Fruit fly (Drosophila melanogaster) whole organism, prepupa: ENCODE data around the gene CG11000.

Experiments
- CG10631 ChIP-seq: fragments of 200-800 bp; sonication (Bioruptor generic); optimal IDR thresholded peaks from 2 replicates; lab custom pipeline; 2016; ENCODE audit warnings: missing biosample characterization, missing genetic modification characterization
- CG10669 ChIP-seq: fragments of 200-800 bp; sonication (Bioruptor generic); optimal IDR thresholded peaks from 3 replicates; lab custom pipeline; 2018; ENCODE audit warnings: missing biosample characterization, mild to moderate bottlenecking, missing genetic modification characterization, moderate library complexity
- CG11294 ChIP-seq: fragments of 200-800 bp; sonication (Bioruptor generic); IDR thresholded peaks from 2 replicates; pipeline ENCODE4 v1.3.6; 2022; ENCODE audit warnings: missing biosample characterization, missing genetic modification characterization
- CG15336 ChIP-seq: fragments of 200-800 bp; sonication (Bioruptor generic); IDR thresholded peaks from 2 replicates; pipeline ENCODE4 v1.3.6; 2022; ENCODE audit warnings: missing biosample characterization, missing genetic modification characterization
- CG1621 ChIP-seq: fragments of 200-800 bp; sonication (Bioruptor generic); optimal IDR thresholded peaks from 3 replicates; lab custom pipeline; 2018; ENCODE audit warnings: missing biosample characterization, mild to moderate bottlenecking, missing genetic modification characterization
- CG16779 ChIP-seq: fragments of 200-800 bp; sonication (Bioruptor generic); optimal IDR thresholded peaks from 3 replicates; lab custom pipeline; 2017; ENCODE audit warnings: missing biosample characterization, mild to moderate bottlenecking, missing genetic modification characterization
- CG3032 ChIP-seq: fragments of 200-800 bp; optimal IDR thresholded peaks from 2 replicates; lab custom pipeline; 2019; ENCODE audit warnings: missing biosample characterization, mild to moderate bottlenecking, missing genetic modification characterization, moderate library complexity
- CG31627 ChIP-seq: fragments of 200-800 bp; sonication (Bioruptor generic); optimal IDR thresholded peaks from 3 replicates; lab custom pipeline; 2016; ENCODE audit warnings: missing biosample characterization, missing genetic modification characterization
- CG32006 ChIP-seq: fragments of 200-800 bp; sonication (Bioruptor generic); optimal IDR thresholded peaks from 3 replicates; lab custom pipeline; 2017; ENCODE audit warnings: missing biosample characterization, mild to moderate bottlenecking, missing genetic modification characterization
- CG3919 ChIP-seq: fragments of 200-800 bp; sonication (Bioruptor generic); optimal IDR thresholded peaks from 3 replicates; lab custom pipeline; 2016; ENCODE audit warnings: missing biosample characterization, missing genetic modification characterization
- CG4318 ChIP-seq: fragments of 200-800 bp; sonication (Bioruptor generic); optimal IDR thresholded peaks from 3 replicates; lab custom pipeline; 2017; ENCODE audit warnings: missing biosample characterization, mild to moderate bottlenecking, missing genetic modification characterization
- CG6163 ChIP-seq: fragments of 200-800 bp; sonication (Bioruptor generic); IDR thresholded peaks from 3 replicates; pipeline ENCODE4 v1.3.6; 2022; ENCODE audit warnings: missing biosample characterization, missing genetic modification characterization
- CG6276 ChIP-seq: fragments of 200-800 bp; sonication (Bioruptor generic); optimal IDR thresholded peaks from 2 replicates; lab custom pipeline; 2017; ENCODE audit warnings: missing biosample characterization, mild to moderate bottlenecking, missing genetic modification characterization
- CG6792 ChIP-seq: fragments of 200-800 bp; sonication (Bioruptor generic); optimal IDR thresholded peaks from 3 replicates; lab custom pipeline; 2016; ENCODE audit warnings: missing biosample characterization, missing genetic modification characterization
- CG6808 ChIP-seq: fragments of 200-800 bp; sonication (Bioruptor generic); optimal IDR thresholded peaks from 3 replicates; lab custom pipeline; 2017; ENCODE audit warnings: missing biosample characterization, missing genetic modification characterization, mild to moderate bottlenecking, moderate library complexity, missing genetic modification reagents
- CG6854 ChIP-seq: fragments of 200-800 bp; sonication (Bioruptor generic); optimal IDR thresholded peaks from 2 replicates; lab custom pipeline; 2017; ENCODE audit warnings: missing biosample characterization, mild to moderate bottlenecking, missing genetic modification characterization
- CG7368 ChIP-seq: fragments of 200-800 bp; sonication (Bioruptor generic); optimal IDR thresholded peaks from 3 replicates; lab custom pipeline; 2016; ENCODE audit warnings: missing biosample characterization, missing genetic modification characterization
- CG8119 ChIP-seq: fragments of 200-800 bp; sonication (Bioruptor generic); IDR thresholded peaks from 3 replicates; pipeline ENCODE4 v1.3.6; 2022; ENCODE audit warnings: missing biosample characterization, missing genetic modification characterization
- CG8319 ChIP-seq: fragments of 200-800 bp; sonication (Bioruptor generic); optimal IDR thresholded peaks from 3 replicates; lab custom pipeline; 2016; ENCODE audit warnings: missing biosample characterization, missing genetic modification characterization
- CG8632 ChIP-seq: fragments of 200-800 bp; sonication (Bioruptor generic); optimal IDR thresholded peaks from 3 replicates; lab custom pipeline; 2016; ENCODE audit warnings: missing biosample characterization, missing genetic modification characterization
- CG9139 ChIP-seq: fragments of 200-800 bp; sonication (Bioruptor generic); optimal IDR thresholded peaks from 3 replicates; lab custom pipeline; 2017; ENCODE audit warnings: missing biosample characterization, mild to moderate bottlenecking, missing genetic modification characterization
- Eip75B ChIP-seq: fragments of 200-800 bp; sonication (Bioruptor generic); optimal IDR thresholded peaks from 3 replicates; lab custom pipeline; 2016; ENCODE audit warnings: missing biosample characterization, missing genetic modification characterization
- Eip78C ChIP-seq: fragments of 200-800 bp; sonication (Bioruptor generic); peaks from one replicate; lab custom pipeline; 2016; ENCODE audit warnings: missing biosample characterization, missing genetic modification characterization
- Eip93F ChIP-seq: fragments of 200-800 bp; sonication (Bioruptor generic); optimal IDR thresholded peaks from 2 replicates; lab custom pipeline; 2016; ENCODE audit warnings: missing biosample characterization, mild to moderate bottlenecking, missing genetic modification characterization
- Ets21C ChIP-seq: fragments of 200-800 bp; sonication (Bioruptor generic); optimal IDR thresholded peaks from 3 replicates; lab custom pipeline; 2016; ENCODE audit warnings: missing biosample characterization, missing genetic modification characterization
- Gug ChIP-seq: fragments of 200-800 bp; sonication (Bioruptor generic); IDR thresholded peaks from 2 replicates; pipeline ENCODE4 v1.3.6; 2022; ENCODE audit warnings: missing biosample characterization, missing genetic modification characterization
- Hr39 ChIP-seq: fragments of 200-800 bp; sonication (Bioruptor generic); optimal IDR thresholded peaks from 2 replicates; lab custom pipeline; 2016; ENCODE audit warnings: missing biosample characterization, missing genetic modification characterization
- Lpt ChIP-seq: fragments of 200-800 bp; sonication (Bioruptor generic); optimal IDR thresholded peaks from 3 replicates; lab custom pipeline; 2016; ENCODE audit warnings: missing biosample characterization, missing genetic modification characterization
- Met ChIP-seq: fragments of 200-800 bp; sonication (Bioruptor generic); optimal IDR thresholded peaks from 3 replicates; lab custom pipeline; 2016; ENCODE audit warnings: missing biosample characterization, missing genetic modification characterization
- Smox ChIP-seq: fragments of 200-800 bp; sonication (Bioruptor generic); optimal IDR thresholded peaks from 3 replicates; lab custom pipeline; 2016; ENCODE audit warnings: missing biosample characterization, missing genetic modification characterization
- Sox15 ChIP-seq: fragments of 200-800 bp; sonication (Bioruptor generic); optimal IDR thresholded peaks from 3 replicates; lab custom pipeline; 2016; ENCODE audit warnings: missing biosample characterization, missing genetic modification characterization
- achi ChIP-seq: fragments of 200-800 bp; sonication (Bioruptor generic); optimal IDR thresholded peaks from 3 replicates; lab custom pipeline; 2016; ENCODE audit warnings: missing biosample characterization, missing genetic modification characterization
- acj6 ChIP-seq: fragments of 200-800 bp; sonication (Bioruptor generic); optimal IDR thresholded peaks from 3 replicates; lab custom pipeline; 2016; ENCODE audit warnings: missing biosample characterization, missing genetic modification characterization
- dac ChIP-seq: fragments of 200-800 bp; sonication (Bioruptor generic); optimal IDR thresholded peaks from 2 replicates; lab custom pipeline; 2017; ENCODE audit warnings: missing biosample characterization, mild to moderate bottlenecking, missing genetic modification characterization
- dsx ChIP-seq: fragments of 200-800 bp; optimal IDR thresholded peaks from 3 replicates; lab custom pipeline; 2019; ENCODE audit warnings: missing biosample characterization, mild to moderate bottlenecking, missing genetic modification characterization, moderate library complexity; ENCODE audit not compliant: poor library complexity, severe bottlenecking
- eg ChIP-seq: fragments of 200-800 bp; sonication (Bioruptor generic); IDR thresholded peaks from 3 replicates; pipeline ENCODE4 v1.3.6; 2022; ENCODE audit warnings: missing biosample characterization, missing genetic modification characterization
- esn ChIP-seq: fragments of 200-800 bp; sonication (Bioruptor generic); optimal IDR thresholded peaks from 2 replicates; lab custom pipeline; 2016; ENCODE audit warnings: missing biosample characterization, mild to moderate bottlenecking, missing genetic modification characterization, moderate library complexity
- fd59A ChIP-seq: fragments of 200-800 bp; sonication (Bioruptor generic); optimal IDR thresholded peaks from 2 replicates; lab custom pipeline; 2017; ENCODE audit warnings: missing biosample characterization, mild to moderate bottlenecking, missing genetic modification characterization, missing genetic modification reagents
- fd85E ChIP-seq: fragments of 200-800 bp; sonication (Bioruptor generic); optimal IDR thresholded peaks from 3 replicates; lab custom pipeline; 2016; ENCODE audit warnings: missing biosample characterization, missing genetic modification characterization
- net ChIP-seq: fragments of 200-800 bp; sonication (Bioruptor generic); optimal IDR thresholded peaks from 3 replicates; lab custom pipeline; 2016; ENCODE audit warnings: missing biosample characterization, missing genetic modification characterization
- pdm3 ChIP-seq: fragments of 200-800 bp; sonication (Bioruptor generic); optimal IDR thresholded peaks from 3 replicates; lab custom pipeline; 2016; ENCODE audit warnings: missing biosample characterization, missing genetic modification characterization
- salr ChIP-seq, 2 experiments: fragments of 200-800 bp; sonication (Bioruptor generic); optimal IDR thresholded peaks; 3 replicates each; lab custom pipeline; 2016 to 2018; ENCODE audit warnings: missing biosample characterization in 2 of 2, missing genetic modification characterization in 2 of 2, mild to moderate bottlenecking in 1 of 2
- spab ChIP-seq: fragments of 200-800 bp; sonication (Bioruptor generic); optimal IDR thresholded peaks from 2 replicates; lab custom pipeline; 2017; ENCODE audit warnings: missing biosample characterization, mild to moderate bottlenecking, missing genetic modification characterization, missing genetic modification reagents
- ss ChIP-seq, 2 experiments: fragments of 200-800 bp; sonication (Bioruptor generic); optimal IDR thresholded peaks; 2 replicates in 1 of 2; 3 replicates in 1 of 2; lab custom pipeline; 2017 to 2018; ENCODE audit warnings: mild to moderate bottlenecking in 2 of 2, missing biosample characterization in 2 of 2, missing genetic modification characterization in 2 of 2, moderate library complexity in 1 of 2
- svp ChIP-seq: fragments of 200-800 bp; sonication (Bioruptor generic); peaks from one replicate; lab custom pipeline; 2016; ENCODE audit warnings: missing biosample characterization, missing genetic modification characterization
- topi ChIP-seq: fragments of 200-800 bp; sonication (Bioruptor generic); optimal IDR thresholded peaks from 3 replicates; lab custom pipeline; 2016; ENCODE audit warnings: missing biosample characterization, missing genetic modification characterization

CG11000 gene

dm6 chr3R:5861218-5861902, 59.2 kb downstream of the CG11000 start (continued):
- no peak for TF ChIP-seq fd85E (GFP tag; lab: Kevin White, UChicago)
- peak; percentile 49 for TF ChIP-seq CG31627 (GFP tag; lab: Kevin White, UChicago)
- no peak for TF ChIP-seq dsx (GFP tag; lab: Kevin White, UChicago)
- no peak for TF ChIP-seq CG9139 (GFP tag; lab: Kevin White, UChicago)
- TF ChIP-seq CG8632 (GFP tag; lab: Kevin White, UChicago) = peak; percentile 5
- TF ChIP-seq CG6854 (GFP tag; lab: Kevin White, UChicago) = no peak
- TF ChIP-seq CG15336 = peak; percentile 26; the same call in 1 of the 2 replicates
- TF ChIP-seq CG6276 (GFP tag; lab: Kevin White, UChicago) = no peak
- peak; percentile 68 for TF ChIP-seq esn (GFP tag; lab: Kevin White, UChicago)
- TF ChIP-seq CG16779 (tag; lab: Kevin White, UChicago) = no peak
- peak; percentile 52 for TF ChIP-seq dac (GFP tag; lab: Kevin White, UChicago)
- TF ChIP-seq fd59A = peak; percentile 40
- TF ChIP-seq ss (GFP tag; optimal IDR thresholded peaks at IDR 0.05; lab: Kevin White, UChicago) = peak in 1 of 2 experiments; percentile 4
- no peak; the same call in 1 of the 2 replicates for TF ChIP-seq CG11294
- TF ChIP-seq CG3919 (GFP tag; lab: Kevin White, UChicago) = no peak

dm6 chr3R:5862032-5862641, 60.0 kb downstream of the CG11000 start, which contains the start of gene CG2017:
Gene CG2017, minus strand, starts transcription at chr3R:5862405.
- TF ChIP-seq achi (GFP tag; lab: Kevin White, UChicago) (no peak), CG1621 (tag; lab: Kevin White, UChicago) (peak; percentile 21), CG6276 (GFP tag; lab: Kevin White, UChicago) (no peak), Smox (GFP tag; lab: Kevin White, UChicago) (peak; percentile 27), CG10631 (GFP tag; lab: Kevin White, UChicago) (peak; percentile 23), Eip93F (GFP tag; lab: Kevin White, UChicago) (no peak), CG9139 (GFP tag; lab: Kevin White, UChicago) (no peak), fd85E (GFP tag; lab: Kevin White, UChicago) (no peak), spab (GFP tag; lab: Kevin White, UChicago) (no peak), CG8319 (GFP tag; lab: Kevin White, UChicago) (no peak), CG8632 (GFP tag; lab: Kevin White, UChicago) (no peak), CG3032 (tag; lab: Kevin White, UChicago) (peak; percentile 19), Lpt (GFP tag; lab: Kevin White, UChicago) (no peak), CG16779 (tag; lab: Kevin White, UChicago) (no peak), CG7368 (GFP tag; lab: Kevin White, UChicago) (no peak), pdm3 (GFP tag; lab: Kevin White, UChicago) (peak; percentile 11), CG6163 (peak; percentile 50; the same call in 1 of the 3 replicates), CG32006 (GFP tag; lab: Kevin White, UChicago) (no peak), Eip75B (GFP tag; lab: Kevin White, UChicago) (no peak), dac (GFP tag; lab: Kevin White, UChicago) (no peak), Hr39 (GFP tag; lab: Kevin White, UChicago) (peak; percentile 22), CG15336 (peak; percentile 34; the same call in 1 of the 2 replicates), CG8119 (GFP tag; lab: Robert Waterston, UW) (no peak), Gug (no peak), CG6808 (GFP tag; lab: Kevin White, UChicago) (peak; percentile 5), CG31627 (GFP tag; lab: Kevin White, UChicago) (peak; percentile 41), Met (peak; percentile 44), CG4318 (GFP tag; lab: Kevin White, UChicago) (no peak), acj6 (GFP tag; lab: Kevin White, UChicago) (no peak), fd59A (no peak), Ets21C (peak; percentile 15), topi (GFP tag; lab: Kevin White, UChicago) (peak; percentile 40), CG10669 (no peak), net (GFP tag; lab: Kevin White, UChicago) (peak; percentile 4), Eip78C (GFP tag; lab: Kevin White, UChicago) (peak; percentile 58), CG6792 (GFP tag; lab: Kevin White, UChicago) (no peak), esn (GFP tag; lab: Kevin White, UChicago) (peak; percentile 46), salr (GFP tag; optimal IDR thresholded peaks at IDR 0.05; lab: Kevin White, UChicago) (no peak), svp (GFP tag; lab: Kevin White, UChicago) (peak; percentile 83), eg (GFP tag; lab: Robert Waterston, UW) (peak; percentile 21; the same call in 1 of the 3 replicates), Sox15 (GFP tag; lab: Kevin White, UChicago) (no peak), CG11294 (no peak), ss (GFP tag; optimal IDR thresholded peaks at IDR 0.05; lab: Kevin White, UChicago) (peak in 1 of 2 experiments; percentile 3)
